Worm (Caenorhabditis elegans): ENCODE data around the gene T01D3.1.

DNA sequence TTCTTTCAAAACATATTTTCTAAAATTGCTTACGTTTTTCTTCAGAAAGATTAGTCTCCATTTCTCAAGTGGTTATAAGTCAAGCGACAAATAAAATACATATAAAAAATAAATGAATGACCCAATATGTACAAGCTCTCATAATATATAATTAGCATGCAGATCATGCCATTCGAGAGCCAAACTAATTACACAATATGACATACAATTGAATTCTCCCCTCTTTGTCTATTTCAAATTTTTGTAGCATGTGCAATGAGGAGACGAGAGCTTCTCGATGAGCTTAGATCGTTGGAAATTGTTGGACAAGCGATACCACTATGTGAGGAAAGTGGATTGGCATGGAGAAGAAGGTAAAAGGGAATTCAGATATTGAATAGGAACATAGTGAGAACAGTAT is 17.6 kb downstream of the T01D3.1 start, which contains the start of gene hlh-34:
- TF ChIP-seq ceh-36 (tag; optimal IDR thresholded peaks at IDR 0.05) (no peak), flt-1 (GFP tag; IDR thresholded peaks at IDR 0.05) (no peak)

All from whole organism, early embryonic.